Comparison of ENCODE assay signal across 2 worm cellular contexts in the genomic region with DNA sequence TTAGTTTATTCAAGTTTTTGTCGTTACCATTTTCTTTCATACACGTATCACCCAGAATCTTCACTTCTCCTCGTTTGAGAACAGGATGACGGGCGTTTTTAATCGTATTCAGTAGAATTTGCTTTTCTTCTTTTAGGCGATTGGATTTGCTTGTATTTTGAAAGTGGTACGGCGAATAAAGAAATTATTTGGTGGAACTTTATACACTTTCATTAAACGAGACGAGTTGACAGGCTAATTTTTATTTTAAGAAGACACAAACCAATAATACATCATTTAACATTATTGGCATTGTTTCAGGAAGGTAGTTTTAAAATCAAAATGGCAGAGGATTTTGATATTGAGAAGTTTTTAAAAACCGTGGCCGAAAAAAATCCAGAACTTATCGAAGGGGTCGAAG.
TF ChIP-seq lines count a peak whose summit lies in the region.

A gene (plus strand): TSS at position 301 of the 400 bp plus-strand sequence.

TF ChIP-seq in whole organism, L4 larva, 104 proteins besides CTCF, POLR2A, EP300 and RAD21:
- peak; percentile 8 for TF ChIP-seq T20F7.1 (GFP tag; optimal IDR thresholded peaks at IDR 0.05; lab: Kevin White, UChicago)
- TF ChIP-seq daf-19 (GFP tag; conservative IDR thresholded peaks at IDR 0.05; lab: Robert Waterston, UW), result no peak
- TF ChIP-seq Y48G9A.11 (GFP tag; IDR thresholded peaks at IDR 0.05; lab: Robert Waterston, UW), result no peak
- TF ChIP-seq daf-8 (GFP tag; IDR thresholded peaks at IDR 0.05; lab: Robert Waterston, UW), result no peak
- peak; percentile 38 for TF ChIP-seq ama-1 (optimal IDR thresholded peaks at IDR 0.05; lab: Kevin White, UChicago)
- peak; percentile 69 for TF ChIP-seq aha-1 (tag; lab: Kevin White, UChicago)
- TF ChIP-seq mxl-2 (GFP tag; conservative IDR thresholded peaks at IDR 0.05; lab: Robert Waterston, UW), result no peak
- no peak for TF ChIP-seq mdt-29 (GFP tag; IDR thresholded peaks at IDR 0.05; lab: Robert Waterston, UW)
- no peak for TF ChIP-seq zag-1 (tag; optimal IDR thresholded peaks at IDR 0.05; lab: Kevin White, UChicago)
- no peak for TF ChIP-seq set-16 (GFP tag; IDR thresholded peaks at IDR 0.05; lab: Robert Waterston, UW)
- TF ChIP-seq ZK546.5 (tag; optimal IDR thresholded peaks at IDR 0.05; lab: Kevin White, UChicago), result no peak
- no peak for TF ChIP-seq hlh-30 (tag; optimal IDR thresholded peaks at IDR 0.05; lab: Kevin White, UChicago; ENCODE audit: insufficient read depth)
- TF ChIP-seq php-3 (GFP tag; IDR thresholded peaks at IDR 0.05; lab: Robert Waterston, UW), result no peak

TF ChIP-seq in whole organism, young adult, 124 proteins besides CTCF, POLR2A, EP300 and RAD21:
- 0 out of 2 replicates have a peak, but pooled peaks have one; percentile 3 for TF ChIP-seq madf-3 (GFP tag; IDR thresholded peaks at IDR 0.05; lab: Robert Waterston, UW)
- no peak for TF ChIP-seq nhr-80 (tag; optimal IDR thresholded peaks at IDR 0.05; lab: Kevin White, UChicago)
